Worm (Caenorhabditis elegans) whole organism, young adult: Measurements from ENCODE around the gene acdh-10.
"Not testable (repeated sequence)": the region's sequence is repeated elsewhere in the genome, so short reads cannot be mapped to it uniquely, and the experiment has no call there.

Experiments used
- Y95B8A.8 ChIP-seq: fragments of 200-800 bp; sonication (Bioruptor generic); IDR thresholded peaks from 2 replicates; pipeline ENCODE4 v1.3.6; 2022; ENCODE audit warnings: missing genetic modification reagents, missing genetic modification characterization, missing compliant biosample characterization
- ama-1 ChIP-seq, 3 experiments: fragments of 150-350 bp in 1 of 3; sonication (generic microtip) in 2 of 3; optimal IDR thresholded peaks; 2 replicates each; lab custom pipeline; 2014 to 2018; ENCODE audit warnings: missing biosample characterization in 2 of 3, missing genetic modification characterization in 2 of 3, missing genetic modification reagents in 2 of 3
- ceh-91 ChIP-seq: fragments of 200-800 bp; sonication (Bioruptor generic); IDR thresholded peaks from 2 replicates; pipeline ENCODE4 v1.3.6; 2022; ENCODE audit warnings: missing genetic modification reagents, missing genetic modification characterization, missing compliant biosample characterization
- hrde-1 ChIP-seq: sonication (generic microtip); optimal IDR thresholded peaks from 2 replicates; lab custom pipeline; 2016; ENCODE audit warnings: missing genetic modification characterization, mild to moderate bottlenecking, missing compliant biosample characterization, moderate library complexity, missing genotype, missing genetic modification reagents, borderline replicate concordance
- lsl-1 ChIP-seq: fragments of 200-800 bp; sonication (Bioruptor generic); optimal IDR thresholded peaks from 2 replicates; lab custom pipeline; 2018; ENCODE audit warnings: mild to moderate bottlenecking, missing genetic modification characterization, moderate library complexity, missing compliant biosample characterization
- mcd-1 ChIP-seq: fragments of 200-800 bp; sonication (Bioruptor generic); IDR thresholded peaks from 2 replicates; pipeline ENCODE4 v1.3.6; 2022; ENCODE audit warnings: missing genetic modification reagents, missing genetic modification characterization, missing compliant biosample characterization
- pha-4 ChIP-seq: fragments of 150-350 bp; sonication (generic microtip); optimal IDR thresholded peaks from 2 replicates; lab custom pipeline; 2014; ENCODE audit warnings: missing biosample characterization, missing genetic modification reagents, missing genetic modification characterization
- rec-8 ChIP-seq, 2 experiments: sonication (generic microtip); optimal IDR thresholded peaks; 2 replicates each; lab custom pipeline; 2016; ENCODE audit warnings: mild to moderate bottlenecking in 2 of 2, missing genetic modification characterization in 2 of 2, missing genetic modification reagents in 2 of 2, missing genotype in 2 of 2, missing biosample characterization in 1 of 2, missing compliant biosample characterization in 1 of 2, moderate library complexity in 1 of 2
- snpc-4 ChIP-seq, 5 experiments: fragments of 150-350 bp in 1 of 5; sonication (generic microtip) in 4 of 5; optimal IDR thresholded peaks; 2 replicates each; lab custom pipeline; 2014 to 2018; ENCODE audit warnings: missing genetic modification characterization in 5 of 5, missing biosample characterization in 3 of 5, antibody characterized with exemption in 2 of 5, mild to moderate bottlenecking in 2 of 5, missing compliant biosample characterization in 2 of 5, missing genotype in 2 of 5, moderate library complexity in 2 of 5, missing genetic modification reagents in 1 of 5
- unc-130 ChIP-seq: sonication (generic microtip); optimal IDR thresholded peaks from 2 replicates; lab custom pipeline; 2016; ENCODE audit warnings: missing genetic modification reagents, missing genetic modification characterization, missing compliant biosample characterization
- zim-3 ChIP-seq: sonication (generic microtip); optimal IDR thresholded peaks from 2 replicates; lab custom pipeline; 2017; ENCODE audit warnings: mild to moderate bottlenecking, missing genetic modification characterization, moderate library complexity, missing compliant biosample characterization
- ztf-3 ChIP-seq: fragments of 200-800 bp; sonication (Bioruptor generic); optimal IDR thresholded peaks from 2 replicates; lab custom pipeline; 2018; ENCODE audit warnings: mild to moderate bottlenecking, missing genetic modification characterization, missing compliant biosample characterization
- ztf-6 ChIP-seq: fragments of 200-800 bp; sonication (Bioruptor generic); IDR thresholded peaks from 2 replicates; pipeline ENCODE4 v1.3.6; 2022; ENCODE audit warnings: missing genetic modification reagents, missing genetic modification characterization, missing compliant biosample characterization

DNA sequence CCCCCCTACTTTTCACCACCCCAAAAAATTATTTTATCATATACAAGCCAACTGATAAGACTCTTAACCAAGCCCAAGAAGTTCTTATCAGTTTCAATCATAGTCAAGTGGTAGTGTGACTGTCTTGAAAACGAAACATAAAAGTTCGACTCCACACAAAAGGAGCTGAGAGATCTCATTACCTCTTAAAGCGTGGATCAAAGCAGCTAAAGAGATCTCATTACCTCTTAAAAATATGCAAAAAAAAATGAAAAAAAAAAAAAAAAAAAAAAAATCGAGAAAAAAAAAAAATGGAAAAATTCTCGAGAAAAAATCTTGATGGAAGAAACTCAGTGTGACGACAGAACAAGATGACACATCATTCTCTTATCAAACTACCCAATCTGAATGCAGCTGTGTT lies 41.0 kb upstream of the acdh-10 start:
- not testable (repeated sequence) for TF ChIP-seq ztf-3 (GFP tag; lab: Kevin White, UChicago); hrde-1 (tag; lab: Kevin White, UChicago); Y95B8A.8 (GFP tag; lab: Robert Waterston, UW); unc-130 (GFP tag; lab: Kevin White, UChicago); zim-3 (tag; lab: Kevin White, UChicago); mcd-1 (GFP tag; lab: Robert Waterston, UW); ama-1 (optimal IDR thresholded peaks at IDR 0.05; lab: Kevin White, UChicago); ama-1 (GFP tag; optimal IDR thresholded peaks at IDR 0.05; lab: Kevin White, UChicago); ceh-91 (GFP tag; lab: Robert Waterston, UW); pha-4; snpc-4 (GFP tag; optimal IDR thresholded peaks at IDR 0.05; lab: Kevin White, UChicago); snpc-4 (tag; optimal IDR thresholded peaks at IDR 0.05; lab: Kevin White, UChicago); lsl-1 (GFP tag; lab: Kevin White, UChicago); rec-8 (tag; optimal IDR thresholded peaks at IDR 0.05; lab: Kevin White, UChicago); ztf-6 (GFP tag; lab: Robert Waterston, UW)
